Fruit fly (Drosophila melanogaster) whole organism, embryonic: ENCODE data around the gene CG3198.

Experiments
- Atf3 ChIP-seq: fragments of 200-800 bp; sonication (Bioruptor generic); optimal IDR thresholded peaks from 3 replicates; lab custom pipeline; 2016; ENCODE audit warnings: missing biosample characterization, missing genetic modification characterization
- Bdp1 ChIP-seq: fragments of 200-800 bp; sonication (Bioruptor generic); optimal IDR thresholded peaks from 3 replicates; lab custom pipeline; 2016; ENCODE audit warnings: missing biosample characterization, missing genetic modification characterization
- BtbVII ChIP-seq: fragments of 200-800 bp; sonication (Bioruptor generic); optimal IDR thresholded peaks from 3 replicates; lab custom pipeline; 2017; ENCODE audit warnings: missing biosample characterization, mild to moderate bottlenecking, missing genetic modification characterization
- CG10431 ChIP-seq: fragments of 200-800 bp; sonication (Bioruptor generic); optimal IDR thresholded peaks from 3 replicates; lab custom pipeline; 2018; ENCODE audit warnings: missing biosample characterization, mild to moderate bottlenecking, missing genetic modification characterization
- CG10959 ChIP-seq: fragments of 200-800 bp; sonication (Bioruptor generic); IDR thresholded peaks from 2 replicates; pipeline ENCODE4 v1.3.6; 2022; ENCODE audit warnings: missing biosample characterization, missing genetic modification characterization
- CG12104 ChIP-seq: fragments of 200-800 bp; sonication (Bioruptor generic); optimal IDR thresholded peaks from 3 replicates; lab custom pipeline; 2016; ENCODE audit warnings: missing biosample characterization, missing genetic modification characterization
- CG12769 ChIP-seq: fragments of 200-800 bp; sonication (Bioruptor generic); optimal IDR thresholded peaks from 2 replicates; lab custom pipeline; 2019; ENCODE audit warnings: missing biosample characterization, mild to moderate bottlenecking, missing genetic modification characterization, moderate library complexity
- CG15601 ChIP-seq: fragments of 200-800 bp; sonication (Bioruptor generic); optimal IDR thresholded peaks from 3 replicates; lab custom pipeline; 2019; ENCODE audit warnings: missing biosample characterization, mild to moderate bottlenecking, missing genetic modification characterization, moderate library complexity
- CG1603 ChIP-seq: fragments of 200-800 bp; sonication (Bioruptor generic); optimal IDR thresholded peaks from 2 replicates; lab custom pipeline; 2019; ENCODE audit warnings: missing biosample characterization, mild to moderate bottlenecking, missing genetic modification characterization, moderate library complexity
- CG16779 ChIP-seq: fragments of 200-800 bp; sonication (Bioruptor generic); IDR thresholded peaks from 2 replicates; pipeline ENCODE4 v1.3.6; 2022; ENCODE audit warnings: missing biosample characterization, missing genetic modification characterization
- CG1832 ChIP-seq: fragments of 200-800 bp; sonication (Bioruptor generic); optimal IDR thresholded peaks from 2 replicates; lab custom pipeline; 2017; ENCODE audit warnings: missing biosample characterization, mild to moderate bottlenecking, missing genetic modification characterization, inconsistent platforms
- CG3726 ChIP-seq: fragments of 200-800 bp; sonication (Bioruptor generic); IDR thresholded peaks from 3 replicates; pipeline ENCODE4, ENCODE4 v1.3.6; 2022; ENCODE audit warnings: missing biosample characterization, missing genetic modification characterization
- CG4282 ChIP-seq: fragments of 200-800 bp; sonication (Bioruptor generic); optimal IDR thresholded peaks from 2 replicates; lab custom pipeline; 2016; ENCODE audit warnings: missing biosample characterization, missing genetic modification characterization
- CG43689 ChIP-seq: fragments of 200-800 bp; sonication (Bioruptor generic); IDR thresholded peaks from 2 replicates; pipeline ENCODE4 v1.3.6; 2022; ENCODE audit warnings: missing biosample characterization, missing genetic modification characterization
- CG4820 ChIP-seq: fragments of 200-800 bp; sonication (Bioruptor generic); optimal IDR thresholded peaks from 3 replicates; lab custom pipeline; 2016; ENCODE audit warnings: missing biosample characterization, missing genetic modification characterization
- CG4854 ChIP-seq: fragments of 200-800 bp; sonication (Bioruptor generic); optimal IDR thresholded peaks from 2 replicates; lab custom pipeline; 2016; ENCODE audit warnings: missing biosample characterization, missing genetic modification characterization, inconsistent platforms
- CG5245 ChIP-seq: fragments of 200-800 bp; sonication (Bioruptor generic); optimal IDR thresholded peaks from 3 replicates; lab custom pipeline; 2016; ENCODE audit warnings: missing biosample characterization, missing genetic modification characterization
- CG7556 ChIP-seq: fragments of 200-800 bp; sonication (Bioruptor generic); optimal IDR thresholded peaks from 2 replicates; lab custom pipeline; 2017; ENCODE audit warnings: missing biosample characterization, mild to moderate bottlenecking, missing genetic modification characterization
- CG7928 ChIP-seq: fragments of 200-800 bp; sonication (Bioruptor generic); optimal IDR thresholded peaks from 2 replicates; lab custom pipeline; 2017; ENCODE audit warnings: missing biosample characterization, mild to moderate bottlenecking, missing genetic modification characterization
- CG9437 ChIP-seq: fragments of 200-800 bp; sonication (Bioruptor generic); optimal IDR thresholded peaks from 2 replicates; lab custom pipeline; 2018; ENCODE audit warnings: missing biosample characterization, mild to moderate bottlenecking, missing genetic modification characterization
- D19B ChIP-seq: fragments of 200-800 bp; sonication (Bioruptor generic); optimal IDR thresholded peaks from 2 replicates; lab custom pipeline; 2017; ENCODE audit warnings: missing biosample characterization, mild to moderate bottlenecking, missing genetic modification characterization
- Dfd ChIP-seq, 2 experiments: fragments of >200 bp; optimal IDR thresholded peaks; 2 replicates each; lab custom pipeline; 2017; ENCODE audit warnings: missing biosample characterization in 2 of 2, missing genetic modification characterization in 2 of 2
- Ets65A ChIP-seq: fragments of 200-800 bp; sonication (Bioruptor generic); peaks from one replicate; lab custom pipeline; 2016; ENCODE audit warnings: missing biosample characterization, missing genetic modification characterization
- H15 ChIP-seq: fragments of 200-800 bp; sonication (Bioruptor generic); IDR thresholded peaks from 3 replicates; pipeline ENCODE4 v1.3.6; 2022; ENCODE audit warnings: missing biosample characterization, missing genetic modification characterization
- H2.0 ChIP-seq: fragments of 200-800 bp; sonication (Bioruptor generic); IDR thresholded peaks from 2 replicates; pipeline ENCODE4 v1.3.6; 2022; ENCODE audit warnings: missing biosample characterization, missing genetic modification characterization
- HLHmδ ChIP-seq: fragments of 200-800 bp; sonication (Bioruptor generic); optimal IDR thresholded peaks from 2 replicates; lab custom pipeline; 2018; ENCODE audit warnings: missing biosample characterization, mild to moderate bottlenecking, missing genetic modification characterization, moderate library complexity
- Hand ChIP-seq: fragments of 200-800 bp; sonication (Bioruptor generic); optimal IDR thresholded peaks from 2 replicates; lab custom pipeline; 2017; ENCODE audit warnings: mild to moderate bottlenecking, missing biosample characterization, missing genetic modification reagents, missing genetic modification characterization
- Hr51 ChIP-seq, 2 experiments: fragments of 200-800 bp; sonication (Bioruptor generic); optimal IDR thresholded peaks; 2 replicates in 1 of 2; 3 replicates in 1 of 2; lab custom pipeline; 2016 to 2018; ENCODE audit warnings: missing biosample characterization in 2 of 2, missing genetic modification characterization in 2 of 2, mild to moderate bottlenecking in 1 of 2, moderate library complexity in 1 of 2
- Six4 ChIP-seq: fragments of 200-800 bp; sonication (Bioruptor generic); optimal IDR thresholded peaks from 2 replicates; lab custom pipeline; 2016; ENCODE audit warnings: missing biosample characterization, missing genetic modification characterization
- Ssrp ChIP-seq: fragments of 200-800 bp; sonication (Bioruptor generic); optimal IDR thresholded peaks from 2 replicates; lab custom pipeline; 2018; ENCODE audit warnings: missing biosample characterization, mild to moderate bottlenecking, missing genetic modification characterization, moderate library complexity
- bigmax ChIP-seq: fragments of 200-800 bp; sonication (Bioruptor generic); optimal IDR thresholded peaks from 2 replicates; lab custom pipeline; 2018; ENCODE audit warnings: missing biosample characterization, mild to moderate bottlenecking, missing genetic modification characterization
- br ChIP-seq: fragments of >200 bp; optimal IDR thresholded peaks from 2 replicates; lab custom pipeline; 2017
- chinmo ChIP-seq: fragments of 200-800 bp; sonication (Bioruptor generic); IDR thresholded peaks from 4 replicates; pipeline ENCODE4 v1.3.6; 2022; ENCODE audit warnings: missing biosample characterization, missing genetic modification characterization; ENCODE audit not compliant: partially characterized antibody
- crc ChIP-seq: fragments of 200-800 bp; sonication (Bioruptor generic); optimal IDR thresholded peaks from 2 replicates; lab custom pipeline; 2016; ENCODE audit warnings: missing biosample characterization, missing genetic modification characterization
- dimm ChIP-seq: fragments of 200-800 bp; sonication (Bioruptor generic); IDR thresholded peaks from 2 replicates; pipeline ENCODE4 v1.3.6; 2022; ENCODE audit warnings: missing biosample characterization, missing genetic modification characterization
- exex ChIP-seq: fragments of 200-800 bp; sonication (Bioruptor generic); optimal IDR thresholded peaks from 4 replicates; lab custom pipeline; 2018; ENCODE audit warnings: missing biosample characterization, mild to moderate bottlenecking, missing genetic modification characterization, moderate library complexity
- gcm ChIP-seq: fragments of 200-800 bp; sonication (Bioruptor generic); optimal IDR thresholded peaks from 2 replicates; lab custom pipeline; 2019; ENCODE audit warnings: missing biosample characterization, mild to moderate bottlenecking, missing genetic modification characterization, moderate library complexity
- gsb ChIP-seq: fragments of 200-800 bp; sonication (Bioruptor generic); IDR thresholded peaks from 2 replicates; pipeline ENCODE4 v1.3.6; 2022; ENCODE audit warnings: missing biosample characterization, missing genetic modification characterization
- kah ChIP-seq: fragments of 200-800 bp; sonication (Bioruptor generic); optimal IDR thresholded peaks from 2 replicates; lab custom pipeline; 2018; ENCODE audit warnings: missing biosample characterization, mild to moderate bottlenecking, missing genetic modification characterization
- lbe ChIP-seq: fragments of 200-800 bp; sonication (Bioruptor generic); optimal IDR thresholded peaks from 2 replicates; lab custom pipeline; 2016; ENCODE audit warnings: missing biosample characterization, mild to moderate bottlenecking, missing genetic modification characterization
- nmo ChIP-seq: fragments of 200-800 bp; sonication (Bioruptor generic); optimal IDR thresholded peaks from 2 replicates; lab custom pipeline; 2018; ENCODE audit warnings: missing biosample characterization, mild to moderate bottlenecking, missing genetic modification characterization, moderate library complexity
- odd ChIP-seq: fragments of 200-800 bp; sonication (Bioruptor generic); optimal IDR thresholded peaks from 2 replicates; lab custom pipeline; 2017; ENCODE audit warnings: missing biosample characterization, mild to moderate bottlenecking, missing genetic modification characterization
- pum ChIP-seq: fragments of 200-800 bp; sonication (Bioruptor generic); optimal IDR thresholded peaks from 2 replicates; lab custom pipeline; 2016; ENCODE audit warnings: missing biosample characterization, missing genetic modification characterization
- rib ChIP-seq: fragments of 200-800 bp; sonication (Bioruptor generic); IDR thresholded peaks from 2 replicates; pipeline ENCODE4 v1.3.6; 2022; ENCODE audit warnings: missing biosample characterization, missing genetic modification characterization
- scrt ChIP-seq: fragments of 200-800 bp; sonication (Bioruptor generic); optimal IDR thresholded peaks from 2 replicates; lab custom pipeline; 2018; ENCODE audit warnings: missing biosample characterization, mild to moderate bottlenecking, missing genetic modification characterization, moderate library complexity
- toy ChIP-seq: fragments of 200-800 bp; sonication (Bioruptor generic); IDR thresholded peaks from 2 replicates; pipeline ENCODE4 v1.3.6; 2022; ENCODE audit warnings: missing biosample characterization, missing genetic modification characterization
- unpg ChIP-seq: fragments of 200-800 bp; sonication (Bioruptor generic); optimal IDR thresholded peaks from 3 replicates; lab custom pipeline; 2018; ENCODE audit warnings: missing biosample characterization, mild to moderate bottlenecking, missing genetic modification characterization, moderate library complexity
- vfl ChIP-seq: fragments of 200-800 bp; sonication (Bioruptor generic); optimal IDR thresholded peaks from 2 replicates; lab custom pipeline; 2016; ENCODE audit warnings: missing biosample characterization, missing genetic modification characterization
- vvl ChIP-seq: fragments of 200-800 bp; sonication (Bioruptor generic); IDR thresholded peaks from 2 replicates; pipeline ENCODE4 v1.3.6; 2022; ENCODE audit warnings: missing biosample characterization, missing genetic modification characterization
- zf30C ChIP-seq: fragments of 200-800 bp; sonication (Bioruptor generic); optimal IDR thresholded peaks from 3 replicates; lab custom pipeline; 2018; ENCODE audit warnings: missing biosample characterization, mild to moderate bottlenecking, missing genetic modification characterization

CG3198 gene

DNA sequence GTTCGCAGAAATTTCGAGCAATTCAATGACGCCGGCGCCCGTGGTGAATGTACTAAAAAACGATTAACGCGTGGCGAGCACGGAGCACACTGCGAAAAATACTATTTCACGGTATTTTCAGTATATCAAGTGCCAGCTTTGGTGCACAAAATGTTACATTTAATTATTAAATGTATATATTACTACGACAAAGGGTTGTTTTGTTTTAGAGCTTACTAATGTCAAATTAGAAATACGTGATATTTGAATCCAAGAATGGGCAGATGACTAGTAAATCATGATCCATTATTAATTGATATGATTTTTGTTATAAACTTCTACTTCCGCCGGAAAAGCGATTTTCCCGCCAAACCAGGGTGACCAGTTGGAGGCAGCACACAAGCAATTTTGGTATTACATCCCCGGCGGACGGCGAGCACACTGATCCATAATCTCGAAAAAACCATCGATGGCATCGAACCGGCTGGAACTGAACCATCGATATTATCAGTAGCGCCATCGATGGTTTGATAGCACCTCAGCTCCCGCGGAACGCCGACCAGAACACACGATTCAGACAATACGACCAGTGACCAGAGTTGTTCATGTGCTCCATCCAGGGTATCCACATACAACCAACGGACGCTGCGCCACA is 19.5 kb downstream of the CG3198 start, which contains the start of the genes CG3226 and Cdc7 (continued):
- TF ChIP-seq CG4820 (peak; percentile 15), Hand (GFP tag; lab: Kevin White, UChicago) (peak; percentile 65), Atf3 (peak; percentile 6), CG15601 (peak; percentile 71), nmo (GFP tag; lab: Kevin White, UChicago) (peak; percentile 72), Bdp1 (peak; percentile 48), CG7556 (GFP tag; lab: Kevin White, UChicago) (peak; percentile 67), CG4854 (GFP tag; lab: Kevin White, UChicago) (peak; percentile 31), D19B (GFP tag; lab: Kevin White, UChicago) (peak; percentile 61), CG10959 (no peak), chinmo (GFP tag; lab: Robert Waterston, UW) (0 out of 4 replicates have a peak, but pooled peaks have one; percentile 11), scrt (GFP tag; lab: Kevin White, UChicago) (peak; percentile 65), Six4 (GFP tag; lab: Kevin White, UChicago) (peak; percentile 29), zf30C (GFP tag; lab: Kevin White, UChicago) (peak; percentile 43), CG12769 (tag; lab: Kevin White, UChicago) (peak; percentile 66), CG4282 (GFP tag; lab: Kevin White, UChicago) (peak; percentile 26), gsb (GFP tag; lab: Robert Waterston, UW) (no peak), unpg (peak; percentile 63), odd (peak; percentile 75), toy (GFP tag; lab: Robert Waterston, UW) (no peak), CG12104 (GFP tag; lab: Kevin White, UChicago) (peak; percentile 76), BtbVII (GFP tag; lab: Kevin White, UChicago) (peak; percentile 83), br (no peak), Ets65A (GFP tag; lab: Kevin White, UChicago) (peak; percentile 93), Dfd (GFP tag; optimal IDR thresholded peaks at IDR 0.05; lab: Kevin White, UChicago) (no peak), vfl (GFP tag; lab: Kevin White, UChicago) (no peak), CG1832 (GFP tag; lab: Kevin White, UChicago) (no peak), CG5245 (peak; percentile 29), pum (GFP tag; lab: Kevin White, UChicago) (no peak), vvl (GFP tag; lab: Robert Waterston, UW) (peak; percentile 78), lbe (GFP tag; lab: Kevin White, UChicago) (peak; percentile 23), crc (GFP tag; lab: Kevin White, UChicago) (no peak), HLHmδ (GFP tag; lab: Kevin White, UChicago) (peak; percentile 76), rib (GFP tag; lab: Robert Waterston, UW) (0 out of 2 replicates have a peak, but pooled peaks have one; percentile 21), gcm (GFP tag; lab: Kevin White, UChicago) (peak; percentile 74), CG1603 (tag; lab: Kevin White, UChicago) (peak; percentile 73), CG7928 (GFP tag; lab: Kevin White, UChicago) (peak; percentile 43), bigmax (GFP tag; lab: Kevin White, UChicago) (no peak), Hr51 (GFP tag; optimal IDR thresholded peaks at IDR 0.05; lab: Kevin White, UChicago) (peak; percentile 57 to 70), exex (tag; lab: Kevin White, UChicago) (peak; percentile 49), H2.0 (GFP tag; lab: Robert Waterston, UW) (peak; percentile 28; the same call in 1 of the 2 replicates), dimm (no peak), CG16779 (no peak), CG10431 (GFP tag; lab: Kevin White, UChicago) (peak; percentile 73), H15 (GFP tag; lab: Robert Waterston, UW) (peak; percentile 54; the same call in 1 of the 3 replicates), kah (GFP tag; lab: Kevin White, UChicago) (peak; percentile 47), CG3726 (no peak), Ssrp (tag; lab: Kevin White, UChicago) (peak; percentile 7), CG9437 (peak; percentile 69), CG43689 (peak; percentile 32; the same call in 1 of the 2 replicates)
